Fruit fly (Drosophila melanogaster): ENCODE results near the gene Obp83cd.

Obp83cd gene

dm6 chr3R:6149593-6149992 lies 41.7 kb downstream of the Obp83cd start:
- TF ChIP-seq CG8478 (optimal IDR thresholded peaks at IDR 0.05) (no peak), CTCF (optimal IDR thresholded peaks at IDR 0.05) (peak in 1 of 2 experiments; percentile 8)

- no peak for TF ChIP-seq CTCF (optimal IDR thresholded peaks at IDR 0.05)
- TF ChIP-seq CG8478 (optimal IDR thresholded peaks at IDR 0.05) = no peak
Measured at dm6 chr3R:6153574-6153973, 45.6 kb downstream of the Obp83cd start.

dm6 chr3R:6154773-6155295 lies 46.9 kb downstream of the Obp83cd start:
- TF ChIP-seq CG8478 (optimal IDR thresholded peaks at IDR 0.05) = no peak
- TF ChIP-seq CTCF (optimal IDR thresholded peaks at IDR 0.05) = no peak

- TF ChIP-seq CTCF (optimal IDR thresholded peaks at IDR 0.05) (no peak), CG8478 (optimal IDR thresholded peaks at IDR 0.05) (no peak)
Measured at dm6 chr3R:6156963-6157498, 49.1 kb downstream of the Obp83cd start, which contains the start of gene CG31559. CG31559 (minus strand) TSS chr3R:6157235.
